Fruit fly (Drosophila melanogaster): Measurements from ENCODE around the gene Tektin-C.

Gene Tektin-C

DNA sequence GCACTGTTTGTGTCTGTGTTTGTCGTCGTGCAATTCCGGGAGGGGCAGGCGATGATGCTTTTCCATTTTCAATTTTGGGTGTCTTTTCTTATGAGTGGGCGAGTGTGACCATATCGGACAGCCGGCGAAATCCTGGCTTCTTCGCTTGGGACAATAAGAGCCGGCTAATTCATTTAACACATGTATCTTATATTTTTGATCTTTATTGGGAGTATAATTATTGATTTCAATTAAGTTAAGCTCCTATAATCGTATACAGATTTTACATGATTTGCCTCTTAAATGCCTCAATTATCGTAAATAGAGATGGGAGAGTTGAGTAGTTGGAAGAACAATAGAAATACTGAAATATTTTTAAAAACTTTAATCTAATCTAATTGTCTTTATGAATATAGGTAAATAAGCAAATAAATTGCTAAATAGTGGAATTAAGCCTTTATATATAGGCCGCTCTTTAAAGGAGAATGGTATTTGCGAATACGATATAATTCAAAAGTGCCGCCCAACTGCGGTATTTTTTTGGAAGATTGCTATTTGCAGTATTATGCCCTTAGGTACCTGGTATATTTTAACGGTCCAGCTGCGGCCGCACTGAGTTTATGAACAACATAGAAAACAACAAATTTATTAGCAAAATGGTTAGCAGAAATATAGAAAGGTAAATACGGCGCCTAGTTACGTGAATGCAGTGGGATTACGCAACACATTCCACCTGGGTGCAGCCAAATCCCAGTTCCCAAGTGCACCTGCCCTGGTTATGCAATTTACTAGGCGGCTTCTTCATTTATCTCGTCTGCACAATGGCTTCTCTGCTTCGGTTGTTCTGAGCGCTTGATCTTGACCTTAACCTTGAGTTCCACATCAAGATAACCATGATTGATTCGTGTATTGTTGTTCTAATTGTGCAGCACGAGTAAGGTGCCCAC lies 16.6 kb downstream of the Tektin-C start, which contains the start of the genes Myt1, PGRP-LD and Pmi (continued):
- no peak for TF ChIP-seq CG13424 (tag; optimal IDR thresholded peaks at IDR 0.05)
- TF ChIP-seq stwl (tag; optimal IDR thresholded peaks at IDR 0.05), result peak; percentile 5
- TF ChIP-seq CG14710 (tag; optimal IDR thresholded peaks at IDR 0.05), result peak; percentile 49
- TF ChIP-seq CG18764 (GFP tag; optimal IDR thresholded peaks at IDR 0.05), result no peak
- TF ChIP-seq CG7786 (GFP tag; optimal IDR thresholded peaks at IDR 0.05), result no peak
- TF ChIP-seq CG8388 (GFP tag; optimal IDR thresholded peaks at IDR 0.05), result no peak
- peak; percentile 86 for TF ChIP-seq Dp (GFP tag; optimal IDR thresholded peaks at IDR 0.05)
- TF ChIP-seq pzg (GFP tag; optimal IDR thresholded peaks at IDR 0.05), result peak; percentile 42
- TF ChIP-seq sc (optimal IDR thresholded peaks at IDR 0.05), result no peak
- no peak for TF ChIP-seq sc (GFP tag; optimal IDR thresholded peaks at IDR 0.05)
- TF ChIP-seq gem (tag; optimal IDR thresholded peaks at IDR 0.05), result no peak
- no peak for TF ChIP-seq HLH54F (GFP tag; optimal IDR thresholded peaks at IDR 0.05)
- TF ChIP-seq CG4617 (GFP tag; optimal IDR thresholded peaks at IDR 0.05; ENCODE audit: borderline replicate concordance), result peak; percentile 21
- no peak for TF ChIP-seq nom (GFP tag; optimal IDR thresholded peaks at IDR 0.05)
- 0 out of 4 replicates have a peak, but pooled peaks have one; percentile 23 for TF ChIP-seq Dll (GFP tag; IDR thresholded peaks at IDR 0.05; ENCODE audit: partially characterized antibody)
- TF ChIP-seq CG4282 (GFP tag; optimal IDR thresholded peaks at IDR 0.05), result no peak
- TF ChIP-seq wdn (GFP tag; IDR thresholded peaks at IDR 0.05), result no peak
- TF ChIP-seq MESR4 (GFP tag; optimal IDR thresholded peaks at IDR 0.05), result peak; percentile 60
- peak; percentile 16; the same call in 1 of the 2 replicates for TF ChIP-seq CG13287 (GFP tag; IDR thresholded peaks at IDR 0.05; ENCODE audit: partially characterized antibody)
- TF ChIP-seq CoRest (tag; optimal IDR thresholded peaks at IDR 0.05), result peak; percentile 10
- TF ChIP-seq nmo (GFP tag; optimal IDR thresholded peaks at IDR 0.05), result peak; percentile 24
- no peak for TF ChIP-seq CTCF (GFP tag; optimal IDR thresholded peaks at IDR 0.05)
- no peak for TF ChIP-seq cas (GFP tag; IDR thresholded peaks at IDR 0.05)
- TF ChIP-seq H15 (GFP tag; IDR thresholded peaks at IDR 0.05), result no peak
- peak; percentile 3 for TF ChIP-seq CG15601 (tag; optimal IDR thresholded peaks at IDR 0.05)
- TF ChIP-seq ftz-f1 (GFP tag; optimal IDR thresholded peaks at IDR 0.05), result peak; percentile 79
- no peak for TF ChIP-seq CG17829 (tag; optimal IDR thresholded peaks at IDR 0.05)
- 0 out of 2 replicates have a peak, but pooled peaks have one; percentile 4 for TF ChIP-seq amos (GFP tag; IDR thresholded peaks at IDR 0.05; ENCODE audit: partially characterized antibody)
- peak; percentile 56 for TF ChIP-seq Elba2 (GFP tag; optimal IDR thresholded peaks at IDR 0.05)
- 0 out of 3 replicates have a peak, but pooled peaks have one; percentile 17 for TF ChIP-seq HLH4C (GFP tag; IDR thresholded peaks at IDR 0.05; ENCODE audit: partially characterized antibody)
- TF ChIP-seq esg (GFP tag; conservative IDR thresholded peaks at IDR 0.05), result no peak
- TF ChIP-seq CG12155 (GFP tag; optimal IDR thresholded peaks at IDR 0.05), result no peak
- TF ChIP-seq Nf-YB (GFP tag; optimal IDR thresholded peaks at IDR 0.05), result no peak
- peak; percentile 36 for TF ChIP-seq D (optimal IDR thresholded peaks at IDR 0.05)
- no peak for TF ChIP-seq D (GFP tag; optimal IDR thresholded peaks at IDR 0.05)
- no peak for TF ChIP-seq CG11723 (GFP tag; optimal IDR thresholded peaks at IDR 0.05)
- peak; percentile 81 for TF ChIP-seq gfzf (GFP tag; optimal IDR thresholded peaks at IDR 0.05)
- 0 out of 4 replicates have a peak, but pooled peaks have one; percentile 62 for TF ChIP-seq chinmo (GFP tag; IDR thresholded peaks at IDR 0.05; ENCODE audit: partially characterized antibody)
- no peak for TF ChIP-seq ems (GFP tag; optimal IDR thresholded peaks at IDR 0.05)

DNA sequence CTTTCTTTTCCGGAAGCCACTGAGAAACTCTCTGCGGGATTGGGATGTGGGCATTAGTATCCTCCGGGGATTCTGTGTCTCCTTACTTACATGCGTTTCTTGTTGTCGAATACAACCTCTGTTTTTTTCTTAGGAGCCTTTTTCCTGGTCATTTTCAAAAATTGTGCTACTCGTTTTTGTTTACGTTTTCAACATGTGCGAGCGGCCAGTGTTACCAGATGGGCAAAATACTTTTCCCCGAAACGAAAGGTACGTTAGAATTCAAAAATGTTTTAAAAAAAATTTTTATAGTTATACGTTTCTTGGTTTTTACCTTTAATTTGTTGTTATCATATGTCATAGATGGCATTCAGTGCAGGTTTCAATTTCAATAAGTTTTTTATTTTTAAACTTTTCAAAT lies 19.2 kb downstream of the Tektin-C start, which contains the start of gene vito:
TSS of gene vito (minus strand) at position 220 of the 400 bp plus-strand sequence.
- TF ChIP-seq CG13287 (GFP tag; IDR thresholded peaks at IDR 0.05; ENCODE audit: partially characterized antibody), result 0 out of 2 replicates have a peak, but pooled peaks have one; percentile 14
- peak; percentile 26 for TF ChIP-seq CG9437 (GFP tag; optimal IDR thresholded peaks at IDR 0.05)
- no peak for TF ChIP-seq sd (tag; optimal IDR thresholded peaks at IDR 0.05)
- TF ChIP-seq MBD-R2 (GFP tag; IDR thresholded peaks at IDR 0.05), result peak; percentile 44; the same call in 1 of the 2 replicates
- peak; percentile 51 for TF ChIP-seq E2f2 (GFP tag; IDR thresholded peaks at IDR 0.05)
- peak; percentile 11 for TF ChIP-seq trem (tag; optimal IDR thresholded peaks at IDR 0.05)
- no peak for TF ChIP-seq gem (tag; optimal IDR thresholded peaks at IDR 0.05)
- peak; percentile 10 for TF ChIP-seq stwl (tag; optimal IDR thresholded peaks at IDR 0.05)
- TF ChIP-seq gfzf (GFP tag; optimal IDR thresholded peaks at IDR 0.05), result peak; percentile 60
- peak; percentile 28 for TF ChIP-seq YL-1 (GFP tag; optimal IDR thresholded peaks at IDR 0.05)
- TF ChIP-seq Myb (GFP tag; optimal IDR thresholded peaks at IDR 0.05), result peak; percentile 90
- peak; percentile 16 for TF ChIP-seq pzg (GFP tag; optimal IDR thresholded peaks at IDR 0.05)
- peak; percentile 15 for TF ChIP-seq CG9797 (GFP tag; optimal IDR thresholded peaks at IDR 0.05)
- TF ChIP-seq MESR4 (GFP tag; optimal IDR thresholded peaks at IDR 0.05), result peak; percentile 18
- TF ChIP-seq Dp (GFP tag; optimal IDR thresholded peaks at IDR 0.05), result peak; percentile 41
- TF ChIP-seq dm (GFP tag; optimal IDR thresholded peaks at IDR 0.05), result peak; percentile 70

Data from whole organism, embryonic.